Fruit fly (Drosophila melanogaster): ENCODE results near the gene kel.

Gene kel

DNA sequence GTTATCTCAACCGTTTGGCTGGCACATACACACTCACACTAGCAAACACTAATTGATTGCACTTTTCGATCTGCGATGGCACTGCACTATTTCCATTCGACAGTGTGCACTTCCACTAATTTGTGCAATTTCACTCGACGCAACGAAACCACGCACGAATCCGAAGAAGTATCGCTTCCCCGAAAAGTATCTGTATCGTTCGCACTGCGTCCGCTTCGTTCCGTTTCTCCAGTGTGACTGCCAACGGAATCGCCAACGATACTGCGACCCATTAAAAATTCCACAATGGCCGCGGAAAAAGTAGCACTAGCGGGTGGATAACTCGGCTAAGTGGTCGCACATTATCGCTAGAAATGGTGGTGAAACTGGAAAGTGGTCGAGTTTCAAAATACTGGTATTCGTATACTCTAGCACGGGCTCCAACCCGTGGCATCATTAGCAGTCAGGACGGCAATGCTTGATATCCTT is 14.3 kb upstream of the kel start, which contains the start of gene Socs36E:
Socs36E (minus strand) TSS at position 246 of the 468 bp plus-strand sequence.
- peak; percentile 51 for TF ChIP-seq vri (GFP tag; optimal IDR thresholded peaks at IDR 0.05)
- TF ChIP-seq CG7368 (GFP tag; optimal IDR thresholded peaks at IDR 0.05), result no peak
- TF ChIP-seq CG6808 (GFP tag; optimal IDR thresholded peaks at IDR 0.05), result peak; percentile 43
- TF ChIP-seq CG10631 (GFP tag; optimal IDR thresholded peaks at IDR 0.05), result no peak
- TF ChIP-seq CG11294 (GFP tag; IDR thresholded peaks at IDR 0.05), result peak; percentile 23; the same call in 1 of the 2 replicates
- peak; percentile 72 for TF ChIP-seq Eip75B (GFP tag; optimal IDR thresholded peaks at IDR 0.05)
- TF ChIP-seq dsx (GFP tag; optimal IDR thresholded peaks at IDR 0.05; ENCODE audit: poor library complexity, severe bottlenecking), result peak; percentile 32
- peak; percentile 100 for TF ChIP-seq CG1621 (tag; optimal IDR thresholded peaks at IDR 0.05)
- TF ChIP-seq CG8319 (GFP tag; optimal IDR thresholded peaks at IDR 0.05), result no peak
- TF ChIP-seq fkh (GFP tag; optimal IDR thresholded peaks at IDR 0.05), result no peak
- TF ChIP-seq cyc (GFP tag; optimal IDR thresholded peaks at IDR 0.05), result no peak
- no peak for TF ChIP-seq CG32006 (GFP tag; optimal IDR thresholded peaks at IDR 0.05)
- no peak for TF ChIP-seq net (GFP tag; optimal IDR thresholded peaks at IDR 0.05)
- TF ChIP-seq Sox14 (GFP tag; optimal IDR thresholded peaks at IDR 0.05), result peak; percentile 28
- TF ChIP-seq salr (GFP tag; optimal IDR thresholded peaks at IDR 0.05), result peak in 1 of 2 experiments; percentile 30
- no peak for TF ChIP-seq CG8632 (GFP tag; optimal IDR thresholded peaks at IDR 0.05)
- TF ChIP-seq CG3919 (GFP tag; optimal IDR thresholded peaks at IDR 0.05), result peak; percentile 56
- peak; percentile 28; the same call in 1 of the 2 replicates for TF ChIP-seq CG15336 (GFP tag; IDR thresholded peaks at IDR 0.05)

DNA sequence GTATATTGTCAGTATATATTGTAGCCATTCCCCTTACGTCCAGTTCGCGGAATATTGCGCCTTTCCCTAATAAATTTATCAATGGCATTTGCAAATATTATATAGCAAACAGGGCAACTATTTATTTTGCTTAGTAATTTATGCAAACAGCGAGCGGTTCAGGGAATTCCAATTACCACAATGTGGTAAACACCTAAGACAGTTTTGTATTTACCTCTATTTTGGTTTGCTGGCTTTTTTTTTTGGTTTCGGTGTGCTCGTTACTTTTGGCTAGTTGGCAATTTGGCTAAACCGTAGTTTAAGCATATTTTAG is 13.9 kb upstream of the kel start:
- TF ChIP-seq Eip78C (GFP tag), result peak; percentile 12
- peak; percentile 80 for TF ChIP-seq fkh (GFP tag; optimal IDR thresholded peaks at IDR 0.05)
- no peak for TF ChIP-seq spab (GFP tag; optimal IDR thresholded peaks at IDR 0.05)

DNA sequence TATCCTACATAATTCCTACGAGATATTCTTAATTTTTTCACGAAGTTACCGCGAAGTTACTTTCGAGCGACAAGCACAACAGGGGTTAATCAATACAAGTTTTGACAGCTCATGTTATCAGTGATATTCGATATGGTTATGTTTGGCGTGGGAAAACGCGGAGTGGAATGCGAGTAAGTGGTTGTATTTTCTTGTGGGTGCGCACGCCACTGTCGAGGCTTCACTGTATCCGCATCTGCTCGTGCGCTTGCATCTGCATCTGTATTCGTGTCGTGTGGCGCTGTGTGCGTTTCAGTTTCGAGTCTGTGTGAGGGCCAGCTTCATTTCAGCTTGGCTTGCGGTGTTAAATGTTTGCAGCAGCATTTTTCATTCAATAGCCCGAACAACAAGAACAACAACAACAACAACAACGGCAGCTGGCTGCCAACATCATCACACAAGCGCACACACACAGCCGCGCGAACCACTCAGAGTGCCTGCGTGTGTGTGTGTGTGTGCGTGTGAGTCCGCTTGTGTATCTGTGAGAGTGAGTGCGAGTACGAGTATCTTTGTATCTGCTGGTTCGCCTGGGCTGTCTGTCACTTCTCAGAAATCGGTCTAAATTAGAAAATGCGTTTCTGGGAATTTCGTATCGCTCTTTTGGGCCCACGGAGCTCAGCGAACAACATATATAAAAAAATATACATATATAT is 13.4 kb upstream of the kel start:
- TF ChIP-seq CG3032 (tag; optimal IDR thresholded peaks at IDR 0.05), result peak; percentile 30
- TF ChIP-seq achi (GFP tag; optimal IDR thresholded peaks at IDR 0.05), result peak; percentile 22
- peak; percentile 10 for TF ChIP-seq CG6854 (GFP tag; optimal IDR thresholded peaks at IDR 0.05)
- TF ChIP-seq Sox14 (GFP tag; optimal IDR thresholded peaks at IDR 0.05), result peak; percentile 70
- peak; percentile 21 for TF ChIP-seq spab (GFP tag; optimal IDR thresholded peaks at IDR 0.05)
- peak; percentile 44 for TF ChIP-seq CG6792 (GFP tag; optimal IDR thresholded peaks at IDR 0.05)
- TF ChIP-seq CG34406 (GFP tag; optimal IDR thresholded peaks at IDR 0.05), result no peak
- peak; percentile 61 for TF ChIP-seq esn (GFP tag; optimal IDR thresholded peaks at IDR 0.05)
- TF ChIP-seq Met (GFP tag; optimal IDR thresholded peaks at IDR 0.05), result peak; percentile 70
- TF ChIP-seq CG11294 (GFP tag; IDR thresholded peaks at IDR 0.05), result peak; percentile 73
- no peak for TF ChIP-seq CG9139 (GFP tag; optimal IDR thresholded peaks at IDR 0.05)
- peak; percentile 55 for TF ChIP-seq CG11902 (GFP tag; optimal IDR thresholded peaks at IDR 0.05)
- peak; percentile 77 for TF ChIP-seq lz (GFP tag; optimal IDR thresholded peaks at IDR 0.05)
- no peak for TF ChIP-seq CG8632 (GFP tag; optimal IDR thresholded peaks at IDR 0.05)
- TF ChIP-seq CG10631 (GFP tag; optimal IDR thresholded peaks at IDR 0.05), result peak; percentile 54
- peak; percentile 90 for TF ChIP-seq svp (GFP tag)
- no peak for TF ChIP-seq Hr38 (GFP tag; optimal IDR thresholded peaks at IDR 0.05)
- TF ChIP-seq Ets21C (GFP tag; optimal IDR thresholded peaks at IDR 0.05), result peak; percentile 41
- peak; percentile 48; the same call in 1 of the 2 replicates for TF ChIP-seq CG15336 (GFP tag; IDR thresholded peaks at IDR 0.05)
- no peak for TF ChIP-seq CG6276 (GFP tag; optimal IDR thresholded peaks at IDR 0.05)
- TF ChIP-seq pdm3 (GFP tag; optimal IDR thresholded peaks at IDR 0.05), result peak; percentile 56
- TF ChIP-seq OdsH (GFP tag; optimal IDR thresholded peaks at IDR 0.05), result peak; percentile 44
- peak; percentile 30; the same call in 1 of the 2 replicates for TF ChIP-seq Gug (GFP tag; IDR thresholded peaks at IDR 0.05)
- TF ChIP-seq acj6 (GFP tag; optimal IDR thresholded peaks at IDR 0.05), result peak; percentile 60
- peak; percentile 77 for TF ChIP-seq eg (GFP tag; IDR thresholded peaks at IDR 0.05)
- TF ChIP-seq Sox102F (GFP tag; optimal IDR thresholded peaks at IDR 0.05), result no peak
- TF ChIP-seq CG31627 (GFP tag; optimal IDR thresholded peaks at IDR 0.05), result peak; percentile 84
- peak; percentile 47 for TF ChIP-seq CG1621 (tag; optimal IDR thresholded peaks at IDR 0.05)
- TF ChIP-seq CG6808 (GFP tag; optimal IDR thresholded peaks at IDR 0.05), result peak; percentile 39
- TF ChIP-seq CG8319 (GFP tag; optimal IDR thresholded peaks at IDR 0.05), result no peak
- TF ChIP-seq Lpt (GFP tag; optimal IDR thresholded peaks at IDR 0.05), result no peak
- TF ChIP-seq CG3919 (GFP tag; optimal IDR thresholded peaks at IDR 0.05), result peak; percentile 50
- TF ChIP-seq dsx (GFP tag; optimal IDR thresholded peaks at IDR 0.05; ENCODE audit: poor library complexity, severe bottlenecking), result peak; percentile 51
- peak; percentile 42 for TF ChIP-seq CG10669 (GFP tag; optimal IDR thresholded peaks at IDR 0.05)
- no peak for TF ChIP-seq fd85E (GFP tag; optimal IDR thresholded peaks at IDR 0.05)
- TF ChIP-seq CG4318 (GFP tag; optimal IDR thresholded peaks at IDR 0.05), result peak; percentile 49
- TF ChIP-seq vri (GFP tag; optimal IDR thresholded peaks at IDR 0.05), result no peak
